Fruit fly (Drosophila melanogaster) whole organism: ENCODE results near the gene cocoon.

Source experiments
- CG8478 ChIP-seq: fragments of >200 bp; optimal IDR thresholded peaks from 2 replicates; lab custom pipeline; 2018; ENCODE audit warnings: inconsistent platforms
- Dll ChIP-seq: fragments of >200 bp; optimal IDR thresholded peaks from 2 replicates; lab custom pipeline; 2017
- EcR ChIP-seq, 2 experiments: fragments of >200 bp; optimal IDR thresholded peaks; 2 replicates each; lab custom pipeline; 2017; ENCODE audit warnings: missing biosample characterization in 2 of 2, missing genetic modification characterization in 2 of 2, missing genetic modification reagents in 2 of 2
- pan ChIP-seq: fragments of >200 bp; optimal IDR thresholded peaks from 2 replicates; lab custom pipeline; 2017
- psq ChIP-seq: fragments of >200 bp; optimal IDR thresholded peaks from 2 replicates; lab custom pipeline; 2017
- usp ChIP-seq: fragments of >200 bp; optimal IDR thresholded peaks from 2 replicates; lab custom pipeline; 2017; ENCODE audit warnings: missing biosample characterization, missing genetic modification characterization, mixed read lengths

The cocoon gene

DNA sequence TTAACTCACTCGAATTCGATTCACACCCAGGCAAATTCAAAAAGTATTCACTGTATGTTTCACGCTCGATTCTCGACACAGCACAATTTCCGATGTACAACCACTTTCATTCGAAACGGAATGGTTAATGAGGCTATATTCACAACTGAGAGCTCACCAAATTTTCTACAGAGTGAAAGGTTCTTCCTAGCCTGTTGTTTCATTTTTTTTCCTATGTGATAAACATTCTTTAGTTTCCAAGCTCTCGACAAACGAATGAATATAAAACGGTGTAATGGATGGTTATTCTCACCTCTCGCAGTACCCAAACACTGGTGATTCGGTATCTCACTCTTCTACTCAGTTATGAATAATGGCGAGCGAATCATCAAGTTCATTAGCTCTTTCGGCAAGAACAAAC lies at the start of gene cocoon:
cocoon (minus strand) TSS at position 101 of the 400 bp plus-strand sequence.
- TF ChIP-seq EcR (GFP tag; optimal IDR thresholded peaks at IDR 0.05; lab: Kevin White, UChicago) (no peak), psq (no peak), usp (GFP tag; lab: Kevin White, UChicago) (no peak), pan (lab: Kevin White, UChicago) (no peak), CG8478 (lab: Kevin White, UChicago) (no peak), Dll (lab: Kevin White, UChicago) (no peak)

DNA sequence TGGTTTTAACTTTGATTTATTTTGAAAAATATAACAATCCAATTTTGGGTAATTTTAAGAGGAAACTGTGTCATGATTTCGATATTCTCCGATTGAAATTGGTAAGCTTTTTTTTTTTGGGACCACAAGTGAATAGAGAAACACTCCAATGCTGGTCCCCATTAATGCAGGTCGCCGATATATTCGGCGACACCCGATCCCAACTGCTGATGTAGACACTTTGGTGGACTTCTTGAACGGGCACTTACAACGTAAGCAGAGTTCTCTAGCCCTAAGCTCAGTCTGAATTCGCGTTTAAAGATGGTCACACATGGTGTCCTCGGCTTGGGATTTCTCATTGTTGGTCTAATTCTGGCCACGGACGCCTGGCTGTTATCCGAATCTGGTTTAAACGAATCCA lies 46.4 kb upstream of the cocoon start, which contains the start of gene yellow-k:
yellow-k (plus strand) TSS at position 301 of the 400 bp plus-strand sequence.
- TF ChIP-seq psq (no peak), CG8478 (lab: Kevin White, UChicago) (no peak), usp (GFP tag; lab: Kevin White, UChicago) (no peak), Dll (lab: Kevin White, UChicago) (no peak), pan (lab: Kevin White, UChicago) (no peak), EcR (GFP tag; optimal IDR thresholded peaks at IDR 0.05; lab: Kevin White, UChicago) (no peak)

DNA sequence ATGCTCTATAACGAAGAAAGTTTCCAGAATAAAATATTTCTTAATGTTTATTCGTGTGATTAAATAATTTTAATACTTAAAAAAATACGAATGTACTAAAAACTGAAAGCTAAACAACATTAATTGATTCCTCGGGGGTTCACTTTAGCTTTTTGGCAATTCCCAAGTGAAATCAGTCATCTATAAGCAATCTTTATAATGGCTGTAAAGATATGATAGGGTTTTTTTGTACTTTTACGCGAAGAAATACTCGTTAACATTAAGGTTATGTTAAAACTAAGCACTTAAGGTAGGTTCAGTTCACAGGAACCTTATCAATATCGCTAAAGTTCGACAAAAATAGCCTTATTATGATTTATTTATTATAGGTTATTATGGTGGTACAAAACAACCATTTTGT lies 46.0 kb upstream of the cocoon start:
- TF ChIP-seq psq (no peak), EcR (GFP tag; optimal IDR thresholded peaks at IDR 0.05; lab: Kevin White, UChicago) (no peak), Dll (lab: Kevin White, UChicago) (no peak), CG8478 (lab: Kevin White, UChicago) (no peak), pan (lab: Kevin White, UChicago) (no peak), usp (GFP tag; lab: Kevin White, UChicago) (no peak)

DNA sequence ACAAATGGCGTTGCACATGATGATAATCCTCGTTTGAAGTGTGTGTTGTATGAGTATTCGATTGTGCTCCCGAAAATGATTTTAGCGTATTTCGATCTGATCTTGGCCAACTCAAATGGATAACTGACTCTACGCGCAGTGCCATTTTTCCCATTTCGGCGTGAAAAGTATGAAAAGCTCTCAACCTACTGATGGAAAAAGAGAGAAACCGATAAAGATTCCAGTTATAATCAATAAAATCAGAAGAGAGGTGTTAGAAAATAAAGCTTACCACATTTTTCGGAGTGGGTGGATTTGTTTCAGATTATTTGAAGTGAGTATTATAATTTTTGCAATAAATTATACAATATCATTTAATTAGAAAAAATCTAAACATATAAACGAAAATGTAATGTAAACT lies 45.6 kb upstream of the cocoon start, which contains the start of gene mex1:
mex1 (minus strand) TSS at position 101 of the 400 bp plus-strand sequence.
- TF ChIP-seq usp (GFP tag; lab: Kevin White, UChicago) (no peak), CG8478 (lab: Kevin White, UChicago) (no peak), psq (no peak), pan (lab: Kevin White, UChicago) (no peak), Dll (lab: Kevin White, UChicago) (no peak), EcR (GFP tag; optimal IDR thresholded peaks at IDR 0.05; lab: Kevin White, UChicago) (no peak)

DNA sequence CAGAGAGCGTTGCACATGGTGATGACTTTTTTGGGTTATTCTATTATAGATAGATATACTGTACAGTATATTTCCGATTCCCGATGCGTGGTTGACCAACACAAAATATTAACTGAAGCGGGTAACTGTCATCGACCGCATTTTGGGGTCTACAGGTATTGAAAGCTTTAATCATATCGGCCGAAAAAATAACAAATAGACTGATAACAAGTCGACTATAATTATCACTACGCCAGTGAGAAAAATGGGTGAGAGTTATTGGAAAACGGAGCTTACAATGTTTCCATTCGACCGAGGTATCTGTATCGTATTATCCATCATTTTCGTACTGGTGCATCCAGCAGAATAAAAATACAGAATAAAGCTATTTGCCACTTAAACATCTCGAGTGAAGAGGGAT lies 44.4 kb upstream of the cocoon start:
- no peak for TF ChIP-seq CG8478 (lab: Kevin White, UChicago)
- no peak for TF ChIP-seq usp (GFP tag; lab: Kevin White, UChicago)
- no peak for TF ChIP-seq psq
- no peak for TF ChIP-seq EcR (GFP tag; optimal IDR thresholded peaks at IDR 0.05; lab: Kevin White, UChicago)
- TF ChIP-seq pan (lab: Kevin White, UChicago), result no peak
- TF ChIP-seq Dll (lab: Kevin White, UChicago), result no peak

DNA sequence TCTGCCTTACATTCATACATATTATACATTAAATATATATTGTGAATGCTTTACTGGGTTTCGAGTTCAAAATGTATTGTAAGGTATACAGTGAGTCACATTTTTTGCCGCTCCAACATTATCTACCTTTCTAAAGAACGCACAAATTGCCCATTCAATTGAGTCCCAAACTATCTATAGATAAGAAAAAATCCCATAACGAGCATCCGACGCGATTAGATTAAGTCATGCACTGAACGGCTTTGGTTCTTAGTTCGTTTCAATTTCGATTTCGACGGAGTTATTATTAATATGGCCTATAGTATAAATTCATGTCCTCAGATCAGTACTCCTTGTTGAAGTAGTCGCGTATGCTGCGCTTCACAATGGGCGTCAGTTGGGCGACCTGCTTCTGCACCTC lies 43.6 kb upstream of the cocoon start:
- TF ChIP-seq usp (GFP tag; lab: Kevin White, UChicago), result no peak
- TF ChIP-seq EcR (GFP tag; optimal IDR thresholded peaks at IDR 0.05; lab: Kevin White, UChicago), result no peak

DNA sequence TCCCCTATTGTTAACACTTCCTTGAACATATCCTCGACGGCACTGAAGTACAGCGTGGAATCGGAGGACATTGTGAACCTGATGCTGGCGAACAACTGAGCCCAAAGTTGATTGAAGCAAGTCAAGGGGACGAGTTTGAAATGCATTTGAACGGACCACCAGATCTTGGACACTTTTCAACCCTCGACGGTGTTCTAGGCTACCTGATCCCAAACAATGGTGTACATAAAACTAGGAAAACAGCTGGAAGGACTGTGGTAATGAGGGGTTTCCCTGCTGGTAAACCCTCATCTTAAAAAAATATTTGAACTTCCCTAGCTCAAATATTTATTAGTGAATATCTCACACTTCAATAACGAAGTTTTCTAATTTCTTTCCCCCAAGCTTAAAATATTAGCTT lies 43.0 kb upstream of the cocoon start, which contains the start of gene CG13454:
CG13454 (minus strand) TSS at position 101 of the 400 bp plus-strand sequence.
- no peak for TF ChIP-seq CG8478 (lab: Kevin White, UChicago)
- TF ChIP-seq psq, result no peak
- TF ChIP-seq usp (GFP tag; lab: Kevin White, UChicago), result no peak
- no peak for TF ChIP-seq EcR (GFP tag; optimal IDR thresholded peaks at IDR 0.05; lab: Kevin White, UChicago)
- TF ChIP-seq Dll (lab: Kevin White, UChicago), result no peak
- TF ChIP-seq pan (lab: Kevin White, UChicago), result no peak

DNA sequence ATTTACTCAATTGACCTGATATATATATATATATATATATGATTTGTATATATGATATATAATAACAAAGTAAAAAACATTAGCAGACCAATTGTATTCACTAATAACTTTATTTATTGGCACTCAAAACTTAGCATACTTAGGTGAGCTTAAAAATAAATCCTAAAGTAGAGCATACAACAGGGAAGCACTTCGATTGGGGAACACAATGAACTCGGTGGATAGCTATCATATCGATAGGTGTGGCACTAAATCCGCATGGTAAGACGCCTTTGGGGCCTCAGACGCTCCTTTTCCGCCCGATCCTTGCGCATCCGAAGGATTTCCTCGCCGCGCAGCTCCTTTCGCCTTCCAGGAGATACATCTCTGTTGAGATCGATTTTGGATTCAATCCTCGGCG lies 42.5 kb upstream of the cocoon start:
- TF ChIP-seq pan (lab: Kevin White, UChicago), result no peak
- no peak for TF ChIP-seq psq
- TF ChIP-seq CG8478 (lab: Kevin White, UChicago), result no peak
- TF ChIP-seq usp (GFP tag; lab: Kevin White, UChicago), result no peak
- no peak for TF ChIP-seq Dll (lab: Kevin White, UChicago)
- TF ChIP-seq EcR (GFP tag; optimal IDR thresholded peaks at IDR 0.05; lab: Kevin White, UChicago), result no peak

DNA sequence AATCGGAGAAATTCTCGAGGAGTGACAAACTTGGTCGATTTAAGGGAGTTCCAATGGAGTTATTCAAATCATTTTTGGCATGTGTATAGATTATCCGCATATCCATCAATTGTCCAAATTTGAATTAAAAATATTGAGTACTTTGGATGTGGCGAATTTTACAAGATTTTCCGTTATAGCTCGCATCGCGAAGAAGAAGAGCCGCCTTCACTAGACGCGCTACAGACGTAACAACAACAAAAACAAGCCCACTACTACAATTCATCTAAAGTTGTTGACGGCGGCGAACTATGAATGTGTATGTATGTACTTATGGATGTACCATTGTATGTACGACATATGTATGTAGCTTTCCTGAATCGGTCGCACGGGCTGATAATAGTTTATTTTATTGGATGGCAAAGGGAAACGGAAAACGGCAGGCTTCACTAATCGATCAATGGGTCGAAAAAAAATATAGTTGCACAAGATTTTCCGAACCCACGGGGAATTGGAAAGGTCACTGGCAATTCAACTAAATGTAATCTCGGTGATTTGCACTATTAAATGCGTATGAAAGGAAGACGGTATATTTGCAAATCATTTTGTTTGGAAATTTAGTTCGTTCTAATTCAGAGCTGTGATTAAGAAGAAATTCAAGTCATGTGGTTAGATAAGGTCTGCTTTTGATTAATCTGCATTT lies 41.0 kb upstream of the cocoon start:
- TF ChIP-seq usp (GFP tag; lab: Kevin White, UChicago) (no peak), EcR (GFP tag; optimal IDR thresholded peaks at IDR 0.05; lab: Kevin White, UChicago) (no peak), CG8478 (lab: Kevin White, UChicago) (no peak), psq (no peak), pan (lab: Kevin White, UChicago) (no peak), Dll (lab: Kevin White, UChicago) (no peak)

DNA sequence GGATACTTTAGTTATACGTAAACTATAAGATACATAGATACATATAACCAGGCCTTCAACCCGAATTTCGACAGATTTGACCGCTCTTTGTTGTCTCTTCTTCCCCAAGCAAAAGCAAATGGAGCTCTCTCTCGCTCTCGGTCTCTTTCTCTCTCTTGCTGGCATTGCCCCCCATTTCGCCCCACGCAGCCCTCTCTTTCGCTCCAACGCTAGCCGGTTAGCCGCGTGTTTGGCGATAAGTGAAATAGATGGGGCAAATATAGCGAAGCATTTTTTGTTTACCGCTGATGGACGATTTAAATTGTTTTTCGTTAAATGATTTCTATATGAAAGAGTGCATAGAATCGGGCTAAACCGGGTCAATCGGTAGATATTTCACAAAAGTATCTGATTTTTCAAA lies 40.5 kb upstream of the cocoon start:
- TF ChIP-seq Dll (lab: Kevin White, UChicago), result no peak
- TF ChIP-seq psq, result no peak
- TF ChIP-seq usp (GFP tag; lab: Kevin White, UChicago), result no peak
- no peak for TF ChIP-seq pan (lab: Kevin White, UChicago)
- no peak for TF ChIP-seq EcR (GFP tag; optimal IDR thresholded peaks at IDR 0.05; lab: Kevin White, UChicago)
- no peak for TF ChIP-seq CG8478 (lab: Kevin White, UChicago)

DNA sequence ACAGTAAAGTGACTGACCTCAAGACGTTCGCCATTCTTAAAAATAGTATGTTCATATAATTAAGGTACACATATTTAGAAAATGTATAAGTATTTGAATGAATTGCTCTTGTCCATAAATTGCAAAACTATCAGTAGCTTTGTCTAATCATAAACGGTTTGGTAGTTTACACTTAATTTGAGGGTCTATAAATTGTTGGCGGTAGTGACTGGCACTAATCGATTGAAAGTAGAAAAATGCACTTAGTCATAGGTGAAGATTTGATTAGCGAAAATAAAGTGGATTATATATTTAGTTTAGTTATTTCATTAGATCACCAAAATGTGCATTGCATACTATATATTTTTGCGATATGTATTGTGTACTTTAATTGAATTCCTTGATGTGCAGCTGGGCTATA lies 39.8 kb upstream of the cocoon start:
- TF ChIP-seq usp (GFP tag; lab: Kevin White, UChicago), result no peak

DNA sequence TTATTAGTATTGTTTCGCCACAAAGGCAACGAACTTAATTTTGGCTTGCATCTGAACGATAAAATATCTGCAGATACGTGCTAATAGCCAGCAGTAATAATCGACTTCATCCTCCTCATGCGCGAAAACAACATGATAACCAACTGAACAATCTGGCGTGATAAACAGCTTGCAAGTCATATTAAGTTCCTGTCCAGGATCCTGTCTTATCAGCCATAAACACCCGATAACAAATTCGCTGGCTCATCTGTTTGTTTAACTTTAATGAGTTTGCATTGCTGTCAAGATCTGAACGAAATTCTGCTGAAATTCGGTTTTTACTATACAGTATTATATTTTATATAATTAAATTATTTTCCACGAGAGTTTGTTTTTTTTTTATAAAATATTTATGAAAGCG lies 39.4 kb upstream of the cocoon start:
- TF ChIP-seq psq (no peak), CG8478 (lab: Kevin White, UChicago) (no peak), usp (GFP tag; lab: Kevin White, UChicago) (no peak), pan (lab: Kevin White, UChicago) (no peak), EcR (GFP tag; optimal IDR thresholded peaks at IDR 0.05; lab: Kevin White, UChicago) (no peak), Dll (lab: Kevin White, UChicago) (no peak)
